Fruit fly (Drosophila melanogaster) whole organism, embryonic: ENCODE results near the gene Ugt305A1.

Experiments
- CG10959 ChIP-seq: fragments of 200-800 bp; sonication (Bioruptor generic); IDR thresholded peaks from 2 replicates; pipeline ENCODE4 v1.3.6; 2022; ENCODE audit warnings: missing biosample characterization, missing genetic modification characterization
- CG11456 ChIP-seq: fragments of 200-800 bp; sonication (Bioruptor generic); IDR thresholded peaks from 3 replicates; pipeline ENCODE4 v1.3.6; 2022; ENCODE audit warnings: missing biosample characterization, missing genetic modification characterization
- CG11560 ChIP-seq: fragments of 200-800 bp; sonication (Bioruptor generic); IDR thresholded peaks from 3 replicates; pipeline ENCODE4 v1.3.6; 2022; ENCODE audit warnings: missing biosample characterization, missing genetic modification characterization
- CG12299 ChIP-seq: fragments of 200-800 bp; sonication (Bioruptor generic); optimal IDR thresholded peaks from 2 replicates; lab custom pipeline; 2018; ENCODE audit warnings: missing biosample characterization, mild to moderate bottlenecking, missing genetic modification characterization
- CG14441 ChIP-seq: fragments of 200-800 bp; sonication (Bioruptor generic); IDR thresholded peaks from 2 replicates; pipeline ENCODE4 v1.3.6; 2022; ENCODE audit warnings: missing biosample characterization, missing genetic modification characterization
- CG14965 ChIP-seq: fragments of 200-800 bp; sonication (Bioruptor generic); optimal IDR thresholded peaks from 2 replicates; lab custom pipeline; 2016; ENCODE audit warnings: missing biosample characterization, missing genetic modification characterization, borderline replicate concordance
- CG15269 ChIP-seq: fragments of 200-800 bp; sonication (Bioruptor generic); optimal IDR thresholded peaks from 2 replicates; lab custom pipeline; 2018; ENCODE audit warnings: missing biosample characterization, mild to moderate bottlenecking, missing genetic modification characterization, moderate library complexity
- CG1603 ChIP-seq: fragments of 200-800 bp; sonication (Bioruptor generic); optimal IDR thresholded peaks from 2 replicates; lab custom pipeline; 2019; ENCODE audit warnings: missing biosample characterization, mild to moderate bottlenecking, missing genetic modification characterization, moderate library complexity
- CG18011 ChIP-seq: fragments of 200-800 bp; sonication (Bioruptor generic); optimal IDR thresholded peaks from 2 replicates; lab custom pipeline; 2017; ENCODE audit warnings: missing biosample characterization, missing genetic modification characterization, mild to moderate bottlenecking, moderate library complexity, missing genotype
- CG2199 ChIP-seq: fragments of 200-800 bp; sonication (Bioruptor generic); IDR thresholded peaks from 3 replicates; pipeline ENCODE4 v1.3.6; 2022; ENCODE audit warnings: missing biosample characterization, missing genetic modification characterization
- CG3065 ChIP-seq: fragments of 200-800 bp; sonication (Bioruptor generic); optimal IDR thresholded peaks from 2 replicates; lab custom pipeline; 2016; ENCODE audit warnings: missing biosample characterization, missing genetic modification characterization
- CG34376 ChIP-seq: fragments of 200-800 bp; sonication (Bioruptor generic); optimal IDR thresholded peaks from 2 replicates; lab custom pipeline; 2018; ENCODE audit warnings: missing biosample characterization, mild to moderate bottlenecking, missing genetic modification characterization
- CG6689 ChIP-seq: fragments of 200-800 bp; sonication (Bioruptor generic); IDR thresholded peaks from 2 replicates; pipeline ENCODE4 v1.3.6; 2022; ENCODE audit warnings: missing biosample characterization, missing genetic modification characterization
- CG6765 ChIP-seq: fragments of 200-800 bp; sonication (Bioruptor generic); optimal IDR thresholded peaks from 3 replicates; lab custom pipeline; 2017; ENCODE audit warnings: missing biosample characterization, mild to moderate bottlenecking, missing genetic modification characterization
- CG6791 ChIP-seq: fragments of 200-800 bp; sonication (Bioruptor generic); IDR thresholded peaks from 3 replicates; pipeline ENCODE4 v1.3.6; 2022; ENCODE audit warnings: missing biosample characterization, missing genetic modification characterization; ENCODE audit not compliant: partially characterized antibody
- CG7963 ChIP-seq: fragments of 200-800 bp; sonication (Bioruptor generic); IDR thresholded peaks from 3 replicates; pipeline ENCODE4 v1.3.6; 2022; ENCODE audit warnings: missing biosample characterization, missing genetic modification characterization; ENCODE audit not compliant: partially characterized antibody
- CG9437 ChIP-seq: fragments of 200-800 bp; sonication (Bioruptor generic); optimal IDR thresholded peaks from 2 replicates; lab custom pipeline; 2018; ENCODE audit warnings: missing biosample characterization, mild to moderate bottlenecking, missing genetic modification characterization
- CHES-1-like ChIP-seq: fragments of 200-800 bp; sonication (Bioruptor generic); optimal IDR thresholded peaks from 2 replicates; lab custom pipeline; 2016; ENCODE audit warnings: missing biosample characterization, missing genetic modification characterization
- D19A ChIP-seq: fragments of 200-800 bp; optimal IDR thresholded peaks from 3 replicates; lab custom pipeline; 2019; ENCODE audit warnings: missing biosample characterization, mild to moderate bottlenecking, missing genetic modification characterization, moderate library complexity
- Dek ChIP-seq: fragments of 200-800 bp; sonication (Bioruptor generic); optimal IDR thresholded peaks from 3 replicates; lab custom pipeline; 2019; ENCODE audit warnings: missing biosample characterization, mild to moderate bottlenecking, missing genetic modification characterization, moderate library complexity
- ERR ChIP-seq: fragments of 200-800 bp; sonication (Bioruptor generic); optimal IDR thresholded peaks from 2 replicates; lab custom pipeline; 2016; ENCODE audit warnings: missing biosample characterization, missing genetic modification characterization
- Hey ChIP-seq: fragments of 200-800 bp; sonication (Bioruptor generic); optimal IDR thresholded peaks from 3 replicates; lab custom pipeline; 2018; ENCODE audit warnings: missing biosample characterization, mild to moderate bottlenecking, missing genetic modification characterization
- Lim3 ChIP-seq: fragments of 200-800 bp; sonication (Bioruptor generic); IDR thresholded peaks from 2 replicates; pipeline ENCODE4 v1.3.6; 2022; ENCODE audit warnings: missing biosample characterization, missing genetic modification characterization
- MBD-R2 ChIP-seq: fragments of 200-800 bp; sonication (Bioruptor generic); IDR thresholded peaks from 2 replicates; pipeline ENCODE4 v1.3.6; 2022; ENCODE audit warnings: missing biosample characterization, missing genetic modification characterization
- MESR4 ChIP-seq: fragments of 200-800 bp; sonication (Bioruptor generic); optimal IDR thresholded peaks from 2 replicates; lab custom pipeline; 2018; ENCODE audit warnings: missing biosample characterization, mild to moderate bottlenecking, missing genetic modification characterization, moderate library complexity
- Mad ChIP-seq: fragments of 200-800 bp; sonication (Bioruptor generic); optimal IDR thresholded peaks from 2 replicates; lab custom pipeline; 2016; ENCODE audit warnings: missing biosample characterization, missing genetic modification characterization
- NC2β ChIP-seq: fragments of 200-800 bp; sonication (Bioruptor generic); optimal IDR thresholded peaks from 2 replicates; lab custom pipeline; 2016; ENCODE audit warnings: missing biosample characterization, missing genetic modification characterization
- Neu2 ChIP-seq: fragments of 200-800 bp; sonication (Bioruptor generic); optimal IDR thresholded peaks from 3 replicates; lab custom pipeline; 2016; ENCODE audit warnings: missing biosample characterization, missing genetic modification characterization, borderline replicate concordance
- Nf-YA ChIP-seq: fragments of 200-800 bp; sonication (Bioruptor generic); IDR thresholded peaks from 2 replicates; pipeline ENCODE4 v1.3.6; 2022; ENCODE audit warnings: missing biosample characterization, missing genetic modification characterization
- Ptx1 ChIP-seq: fragments of 200-800 bp; sonication (Bioruptor generic); IDR thresholded peaks from 2 replicates; pipeline ENCODE4 v1.3.6; 2022; ENCODE audit warnings: missing biosample characterization, missing genetic modification characterization
- Scr ChIP-seq: fragments of 200-800 bp; sonication (Bioruptor generic); IDR thresholded peaks from 2 replicates; pipeline ENCODE4 v1.3.6; 2022; ENCODE audit warnings: missing biosample characterization, missing genetic modification characterization; ENCODE audit not compliant: partially characterized antibody
- Spps ChIP-seq: fragments of 200-800 bp; sonication (Bioruptor generic); optimal IDR thresholded peaks from 2 replicates; lab custom pipeline; 2018; ENCODE audit warnings: missing biosample characterization, mild to moderate bottlenecking, missing genetic modification characterization
- Vsx1 ChIP-seq: fragments of 200-800 bp; sonication (Bioruptor generic); optimal IDR thresholded peaks from 2 replicates; lab custom pipeline; 2017; ENCODE audit warnings: missing biosample characterization, mild to moderate bottlenecking, missing genetic modification characterization, missing genetic modification reagents
- Xrp1 ChIP-seq: fragments of 200-800 bp; sonication (Bioruptor generic); IDR thresholded peaks from 2 replicates; pipeline ENCODE4 v1.3.6; 2022; ENCODE audit warnings: missing biosample characterization, missing genetic modification characterization
- abd-A ChIP-seq: fragments of 200-800 bp; sonication (Bioruptor generic); optimal IDR thresholded peaks from 3 replicates; lab custom pipeline; 2019; ENCODE audit warnings: missing biosample characterization, mild to moderate bottlenecking, missing genetic modification characterization, moderate library complexity
- ac ChIP-seq: fragments of 200-800 bp; sonication (Bioruptor generic); optimal IDR thresholded peaks from 3 replicates; lab custom pipeline; 2017; ENCODE audit warnings: missing biosample characterization, mild to moderate bottlenecking, missing genetic modification characterization
- ap ChIP-seq: fragments of 200-800 bp; sonication (Bioruptor generic); IDR thresholded peaks from 2 replicates; pipeline ENCODE4 v1.3.6; 2022; ENCODE audit warnings: missing biosample characterization, missing genetic modification characterization
- fu2 ChIP-seq: fragments of 200-800 bp; sonication (Bioruptor generic); optimal IDR thresholded peaks from 2 replicates; lab custom pipeline; 2016; ENCODE audit warnings: missing biosample characterization, missing genetic modification characterization
- hbn ChIP-seq: fragments of 200-800 bp; sonication (Bioruptor generic); IDR thresholded peaks from 2 replicates; pipeline ENCODE4 v1.3.6; 2022; ENCODE audit warnings: missing biosample characterization, missing genetic modification characterization; ENCODE audit not compliant: partially characterized antibody
- lmd ChIP-seq: fragments of 200-800 bp; sonication (Bioruptor generic); IDR thresholded peaks from 2 replicates; pipeline ENCODE4 v1.3.6; 2022; ENCODE audit warnings: missing biosample characterization, missing genetic modification characterization
- lov ChIP-seq, 2 experiments: fragments of 200-800 bp in 1 of 2; fragments of >200 bp in 1 of 2; sonication (Bioruptor generic) in 1 of 2; IDR thresholded peaks in 1 of 2; optimal IDR thresholded peaks in 1 of 2; 2 replicates in 1 of 2; 3 replicates in 1 of 2; pipeline versions ENCODE4 v1.3.6 to Lab custom; 2017 to 2022; ENCODE audit warnings: missing biosample characterization in 1 of 2, missing genetic modification characterization in 1 of 2
- luna ChIP-seq: fragments of 200-800 bp; sonication (Bioruptor generic); optimal IDR thresholded peaks from 2 replicates; lab custom pipeline; 2016; ENCODE audit warnings: missing biosample characterization, missing genetic modification characterization
- oc ChIP-seq: fragments of 200-800 bp; sonication (Bioruptor generic); optimal IDR thresholded peaks from 2 replicates; lab custom pipeline; 2018; ENCODE audit warnings: missing biosample characterization, mild to moderate bottlenecking, missing genetic modification characterization, moderate library complexity
- phol ChIP-seq: fragments of 200-800 bp; sonication (Bioruptor generic); optimal IDR thresholded peaks from 3 replicates; lab custom pipeline; 2018; ENCODE audit warnings: missing biosample characterization, mild to moderate bottlenecking, missing genetic modification characterization, moderate library complexity
- pnt ChIP-seq: fragments of 200-800 bp; sonication (Bioruptor generic); optimal IDR thresholded peaks from 3 replicates; lab custom pipeline; 2016; ENCODE audit warnings: missing biosample characterization, missing genetic modification characterization
- pzg ChIP-seq: fragments of 200-800 bp; sonication (Bioruptor generic); optimal IDR thresholded peaks from 3 replicates; lab custom pipeline; 2018; ENCODE audit warnings: missing biosample characterization, mild to moderate bottlenecking, missing genetic modification characterization, moderate library complexity
- rib ChIP-seq: fragments of 200-800 bp; sonication (Bioruptor generic); IDR thresholded peaks from 2 replicates; pipeline ENCODE4 v1.3.6; 2022; ENCODE audit warnings: missing biosample characterization, missing genetic modification characterization
- sima ChIP-seq: fragments of 200-800 bp; sonication (Bioruptor generic); optimal IDR thresholded peaks from 2 replicates; lab custom pipeline; 2016; ENCODE audit warnings: missing biosample characterization, missing genetic modification characterization
- toy ChIP-seq: fragments of 200-800 bp; sonication (Bioruptor generic); IDR thresholded peaks from 2 replicates; pipeline ENCODE4 v1.3.6; 2022; ENCODE audit warnings: missing biosample characterization, missing genetic modification characterization
- vvl ChIP-seq: fragments of 200-800 bp; sonication (Bioruptor generic); IDR thresholded peaks from 2 replicates; pipeline ENCODE4 v1.3.6; 2022; ENCODE audit warnings: missing biosample characterization, missing genetic modification characterization
- z ChIP-seq: fragments of 200-800 bp; sonication (Bioruptor generic); IDR thresholded peaks from 3 replicates; pipeline ENCODE4 v1.3.6; 2022; ENCODE audit warnings: missing biosample characterization, missing genetic modification characterization

The Ugt305A1 gene

dm6 chr3L:4071561-4072049 is 12.0 kb downstream of the Ugt305A1 start, which contains the start of gene wit (continued):
- TF ChIP-seq oc (tag; lab: Kevin White, UChicago) (no peak), CG6791 (no peak), fu2 (GFP tag; lab: Kevin White, UChicago) (no peak), toy (no peak), Lim3 (GFP tag; lab: Robert Waterston, UW) (no peak), CG6765 (GFP tag; lab: Kevin White, UChicago) (peak; percentile 59), ERR (GFP tag; lab: Kevin White, UChicago) (no peak), rib (GFP tag; lab: Robert Waterston, UW) (peak; percentile 56; the same call in 1 of the 2 replicates), CG1603 (tag; lab: Kevin White, UChicago) (no peak), CG18011 (GFP tag; lab: Kevin White, UChicago) (no peak), Spps (tag; lab: Kevin White, UChicago) (no peak), Dek (tag; lab: Kevin White, UChicago) (no peak), CG2199 (no peak), CG3065 (GFP tag; lab: Kevin White, UChicago) (no peak), Hey (tag; lab: Kevin White, UChicago) (no peak), CG14441 (GFP tag; lab: Robert Waterston, UW) (no peak), pzg (no peak), Mad (GFP tag; lab: Kevin White, UChicago) (peak; percentile 6), CG9437 (GFP tag; lab: Kevin White, UChicago) (no peak), Neu2 (GFP tag; lab: Kevin White, UChicago) (no peak), CG6689 (GFP tag; lab: Robert Waterston, UW) (no peak), sima (GFP tag; lab: Kevin White, UChicago) (no peak), CG11560 (tag; lab: Robert Waterston, UW) (no peak), CG10959 (GFP tag; lab: Robert Waterston, UW) (no peak), CG7963 (no peak), CG34376 (GFP tag; lab: Kevin White, UChicago) (peak; percentile 43), z (GFP tag; lab: Robert Waterston, UW) (peak; percentile 93), abd-A (peak; percentile 55), MBD-R2 (GFP tag; lab: Robert Waterston, UW) (no peak), hbn (GFP tag; lab: Robert Waterston, UW) (peak; percentile 44), Nf-YA (GFP tag; lab: Robert Waterston, UW) (no peak), CG15269 (peak; percentile 24), NC2β (GFP tag; lab: Kevin White, UChicago) (no peak), Scr (GFP tag; lab: Robert Waterston, UW) (peak; percentile 28), CG14965 (GFP tag; lab: Kevin White, UChicago) (no peak), Vsx1 (GFP tag; lab: Kevin White, UChicago) (peak; percentile 57), Ptx1 (GFP tag; lab: Robert Waterston, UW) (no peak), CG12299 (peak; percentile 21), ap (GFP tag; lab: Robert Waterston, UW) (no peak), vvl (no peak; the same call in 1 of the 2 replicates), D19A (tag; lab: Kevin White, UChicago) (no peak), lmd (GFP tag; lab: Robert Waterston, UW) (no peak), phol (tag; lab: Kevin White, UChicago) (no peak), luna (GFP tag; lab: Kevin White, UChicago) (no peak), CG11456 (GFP tag; lab: Robert Waterston, UW) (no peak), MESR4 (GFP tag; lab: Kevin White, UChicago) (no peak), pnt (GFP tag; lab: Kevin White, UChicago) (no peak), CHES-1-like (GFP tag; lab: Kevin White, UChicago) (no peak), Xrp1 (GFP tag; lab: Robert Waterston, UW) (no peak), ac (GFP tag; lab: Kevin White, UChicago) (no peak), lov (optimal IDR thresholded peaks at IDR 0.05; lab: Kevin White, UChicago) (no peak), lov (GFP tag; IDR thresholded peaks at IDR 0.05; lab: Robert Waterston, UW) (no peak)
